Worm (Caenorhabditis elegans): ENCODE measurements around the gene tdo-2.
A peak's percentile ranks its signal among the peaks of the same experiment; 100 is the strongest.

Gene tdo-2

ce11 chrIII:5876140-5876675 lies 43.5 kb downstream of the tdo-2 start, which contains the start of gene aldo-2 (continued):
- TF ChIP-seq lir-3 (tag; optimal IDR thresholded peaks at IDR 0.05; ENCODE audit: poor library complexity), result no peak
- no peak for TF ChIP-seq hlh-4 (tag; optimal IDR thresholded peaks at IDR 0.05)
- no peak for TF ChIP-seq aha-1 (tag; optimal IDR thresholded peaks at IDR 0.05)
- TF ChIP-seq xbp-1 (tag; optimal IDR thresholded peaks at IDR 0.05), result no peak
- TF ChIP-seq unc-62 (GFP tag; optimal IDR thresholded peaks at IDR 0.05), result no peak
- TF ChIP-seq C16A3.4 (tag; optimal IDR thresholded peaks at IDR 0.05), result no peak
- TF ChIP-seq rnt-1 (tag; optimal IDR thresholded peaks at IDR 0.05), result no peak
- TF ChIP-seq lsy-2 (tag; optimal IDR thresholded peaks at IDR 0.05), result peak in 1 of 2 experiments; percentile 36
- TF ChIP-seq nhr-76 (tag; optimal IDR thresholded peaks at IDR 0.05), result no peak
- TF ChIP-seq snu-23 (GFP tag; optimal IDR thresholded peaks at IDR 0.05), result peak; percentile 57
- no peak for TF ChIP-seq ztf-11 (tag; optimal IDR thresholded peaks at IDR 0.05)
- TF ChIP-seq nhr-85 (tag), result peak; percentile 84
- no peak for TF ChIP-seq ceh-63 (GFP tag; optimal IDR thresholded peaks at IDR 0.05)
- TF ChIP-seq fos-1 (tag; optimal IDR thresholded peaks at IDR 0.05), result no peak
- TF ChIP-seq pqm-1 (tag; optimal IDR thresholded peaks at IDR 0.05), result no peak
- no peak for TF ChIP-seq irx-1 (tag; optimal IDR thresholded peaks at IDR 0.05)
- no peak for TF ChIP-seq F16B12.6 (tag; optimal IDR thresholded peaks at IDR 0.05)
- no peak for TF ChIP-seq C34B4.2 (tag; optimal IDR thresholded peaks at IDR 0.05)
- TF ChIP-seq skn-1 (tag; optimal IDR thresholded peaks at IDR 0.05), result no peak
- peak; percentile 64 for TF ChIP-seq blmp-1 (tag; optimal IDR thresholded peaks at IDR 0.05)
- peak in 1 of 3 experiments; percentile 4 for TF ChIP-seq ceh-82 (tag; optimal IDR thresholded peaks at IDR 0.05)
- TF ChIP-seq alr-1 (tag; optimal IDR thresholded peaks at IDR 0.05; ENCODE audit: borderline replicate concordance), result no peak
- TF ChIP-seq mdl-1 (tag; optimal IDR thresholded peaks at IDR 0.05), result peak in 1 of 2 experiments; percentile 40
- TF ChIP-seq unc-98 (GFP tag; IDR thresholded peaks at IDR 0.05), result no peak
- no peak for TF ChIP-seq fkh-8 (tag; optimal IDR thresholded peaks at IDR 0.05)
- no peak for TF ChIP-seq nhr-237 (tag; optimal IDR thresholded peaks at IDR 0.05)
- no peak for TF ChIP-seq pax-3 (tag; optimal IDR thresholded peaks at IDR 0.05)
- TF ChIP-seq nhr-20 (tag; optimal IDR thresholded peaks at IDR 0.05), result peak; percentile 31
- TF ChIP-seq swsn-7 (tag; optimal IDR thresholded peaks at IDR 0.05), result no peak
- no peak for TF ChIP-seq ces-1 (GFP tag; optimal IDR thresholded peaks at IDR 0.05)
- no peak for TF ChIP-seq elt-2 (tag; optimal IDR thresholded peaks at IDR 0.05)
- no peak for TF ChIP-seq dsc-1 (tag; optimal IDR thresholded peaks at IDR 0.05)
- no peak for TF ChIP-seq sox-4 (tag; optimal IDR thresholded peaks at IDR 0.05)
- TF ChIP-seq tbx-2 (tag; optimal IDR thresholded peaks at IDR 0.05), result peak; percentile 22
- no peak for TF ChIP-seq jun-1 (tag; optimal IDR thresholded peaks at IDR 0.05)
- no peak for TF ChIP-seq hlh-17 (GFP tag; optimal IDR thresholded peaks at IDR 0.05; ENCODE audit: borderline replicate concordance)
- TF ChIP-seq mab-9 (GFP tag; IDR thresholded peaks at IDR 0.05), result no peak
- no peak for TF ChIP-seq vab-15 (tag; optimal IDR thresholded peaks at IDR 0.05)
- TF ChIP-seq nhr-71 (tag; optimal IDR thresholded peaks at IDR 0.05), result peak; percentile 11
- TF ChIP-seq snpc-4 (tag; optimal IDR thresholded peaks at IDR 0.05), result no peak
- TF ChIP-seq mep-1 (tag; optimal IDR thresholded peaks at IDR 0.05), result peak; percentile 14
- no peak for TF ChIP-seq hpl-2 (GFP tag; optimal IDR thresholded peaks at IDR 0.05)

ce11 chrIII:5875705-5876104 lies 44.0 kb downstream of the tdo-2 start:
- no peak for TF ChIP-seq efl-1 (optimal IDR thresholded peaks at IDR 0.05)
- peak in 1 of 2 experiments; percentile 32 for TF ChIP-seq efl-1 (GFP tag; optimal IDR thresholded peaks at IDR 0.05 in 1 of 2)
- TF ChIP-seq hlh-4 (tag; optimal IDR thresholded peaks at IDR 0.05), result no peak
- peak; percentile 42 for TF ChIP-seq elt-2 (tag; optimal IDR thresholded peaks at IDR 0.05)

All from whole organism, L1 larva.